Fruit fly (Drosophila melanogaster): ENCODE measurements around the gene tld.

The tld gene

dm6 chr3R:24720459-24721370, 28.8 kb upstream of the tld start:
- no peak for TF ChIP-seq Hnf4 (GFP tag; optimal IDR thresholded peaks at IDR 0.05)
- TF ChIP-seq Dfd (GFP tag; optimal IDR thresholded peaks at IDR 0.05) = peak; percentile 72

- TF ChIP-seq brk (GFP tag; optimal IDR thresholded peaks at IDR 0.05) (no peak), jim (GFP tag; optimal IDR thresholded peaks at IDR 0.05) (no peak), psq (GFP tag; optimal IDR thresholded peaks at IDR 0.05) (no peak), CG32264 (GFP tag; optimal IDR thresholded peaks at IDR 0.05) (no peak), Dif (GFP tag; optimal IDR thresholded peaks at IDR 0.05; ENCODE audit: partially characterized antibody) (no peak), pan (optimal IDR thresholded peaks at IDR 0.05) (no peak), dl (GFP tag; optimal IDR thresholded peaks at IDR 0.05; ENCODE audit: insufficient read depth in 1 of 2, partially characterized antibody in 2 of 2) (no peak), Sp1 (GFP tag; optimal IDR thresholded peaks at IDR 0.05) (no peak), foxo (GFP tag; optimal IDR thresholded peaks at IDR 0.05) (no peak), Dfd (GFP tag; optimal IDR thresholded peaks at IDR 0.05) (no peak), lola (GFP tag; optimal IDR thresholded peaks at IDR 0.05) (no peak), ey (GFP tag; optimal IDR thresholded peaks at IDR 0.05) (no peak), Mio (GFP tag; optimal IDR thresholded peaks at IDR 0.05) (no peak), usp (GFP tag; optimal IDR thresholded peaks at IDR 0.05) (no peak)
Measured at dm6 chr3R:24726347-24726891, 23.1 kb upstream of the tld start.

- no peak for TF ChIP-seq lola (GFP tag; optimal IDR thresholded peaks at IDR 0.05)
- no peak for TF ChIP-seq rgr (GFP tag; optimal IDR thresholded peaks at IDR 0.05)
- TF ChIP-seq N (GFP tag; optimal IDR thresholded peaks at IDR 0.05) = no peak
- TF ChIP-seq foxo (GFP tag; optimal IDR thresholded peaks at IDR 0.05) = no peak
Measured at dm6 chr3R:24727038-24727437, 22.5 kb upstream of the tld start.

- peak; percentile 72 for TF ChIP-seq GATAd (GFP tag; optimal IDR thresholded peaks at IDR 0.05)
- TF ChIP-seq sv (GFP tag; optimal IDR thresholded peaks at IDR 0.05) = peak; percentile 19
- no peak for TF ChIP-seq Dfd (GFP tag; optimal IDR thresholded peaks at IDR 0.05)
Measured at dm6 chr3R:24753561-24754027, 4.1 kb downstream of the tld start, which contains the start of gene asp. Gene asp (plus strand): TSS chr3R:24753849.

- TF ChIP-seq jim (GFP tag; optimal IDR thresholded peaks at IDR 0.05) (no peak), Hr83 (GFP tag; optimal IDR thresholded peaks at IDR 0.05; ENCODE audit: poor library complexity, severe bottlenecking) (no peak), Dif (GFP tag; optimal IDR thresholded peaks at IDR 0.05; ENCODE audit: partially characterized antibody) (no peak), Hnf4 (GFP tag; optimal IDR thresholded peaks at IDR 0.05) (no peak), CrebA (GFP tag; optimal IDR thresholded peaks at IDR 0.05; ENCODE audit: borderline replicate concordance) (no peak), rgr (GFP tag; optimal IDR thresholded peaks at IDR 0.05) (no peak), brk (GFP tag; optimal IDR thresholded peaks at IDR 0.05) (no peak), ey (GFP tag; optimal IDR thresholded peaks at IDR 0.05) (no peak), lola (GFP tag; optimal IDR thresholded peaks at IDR 0.05) (no peak), tai (GFP tag; optimal IDR thresholded peaks at IDR 0.05) (no peak), dsf (GFP tag; optimal IDR thresholded peaks at IDR 0.05; ENCODE audit: borderline replicate concordance) (no peak), psq (GFP tag; optimal IDR thresholded peaks at IDR 0.05) (no peak), dmrt93B (GFP tag; optimal IDR thresholded peaks at IDR 0.05) (no peak), N (GFP tag; optimal IDR thresholded peaks at IDR 0.05) (no peak), pan (optimal IDR thresholded peaks at IDR 0.05) (no peak), HLH106 (tag; optimal IDR thresholded peaks at IDR 0.05) (no peak), Abd-B (GFP tag; optimal IDR thresholded peaks at IDR 0.05) (no peak), sage (GFP tag; optimal IDR thresholded peaks at IDR 0.05) (no peak), GATAd (GFP tag; optimal IDR thresholded peaks at IDR 0.05) (no peak), Sp1 (GFP tag; optimal IDR thresholded peaks at IDR 0.05) (no peak)
Measured at dm6 chr3R:24764971-24765370, 15.4 kb downstream of the tld start, which contains the start of gene AstA. Gene AstA (minus strand): TSS chr3R:24765071.
